Fruit fly (Drosophila melanogaster) whole organism, embryonic: ENCODE results near the gene Syt14.

Experiments used
- BtbVII ChIP-seq: fragments of 200-800 bp; sonication (Bioruptor generic); optimal IDR thresholded peaks from 3 replicates; lab custom pipeline; 2017; ENCODE audit warnings: missing biosample characterization, mild to moderate bottlenecking, missing genetic modification characterization
- CG10543 ChIP-seq: fragments of 200-800 bp; sonication (Bioruptor generic); optimal IDR thresholded peaks from 3 replicates; lab custom pipeline; 2017; ENCODE audit warnings: missing biosample characterization, mild to moderate bottlenecking, missing genetic modification characterization, moderate library complexity
- CG12659 ChIP-seq: fragments of 200-800 bp; sonication (Bioruptor generic); optimal IDR thresholded peaks from 3 replicates; lab custom pipeline; 2017; ENCODE audit warnings: mild to moderate bottlenecking, missing biosample characterization, missing genetic modification reagents, missing genetic modification characterization
- CG12942 ChIP-seq: fragments of 200-800 bp; sonication (Bioruptor generic); optimal IDR thresholded peaks from 3 replicates; lab custom pipeline; 2016; ENCODE audit warnings: missing biosample characterization, missing genetic modification characterization
- CG14050 ChIP-seq: fragments of 200-800 bp; sonication (Bioruptor generic); IDR thresholded peaks from 3 replicates; pipeline ENCODE4 v1.3.6; 2022; ENCODE audit warnings: missing biosample characterization, missing genetic modification characterization
- CG14667 ChIP-seq: fragments of 200-800 bp; sonication (Bioruptor generic); IDR thresholded peaks from 2 replicates; pipeline ENCODE4 v1.3.6; 2022; ENCODE audit warnings: missing biosample characterization, missing genetic modification characterization
- CG15696 ChIP-seq: fragments of 200-800 bp; sonication (Bioruptor generic); optimal IDR thresholded peaks from 2 replicates; lab custom pipeline; 2019; ENCODE audit warnings: missing biosample characterization, mild to moderate bottlenecking, missing genetic modification characterization, moderate library complexity
- CG1603 ChIP-seq: fragments of 200-800 bp; sonication (Bioruptor generic); optimal IDR thresholded peaks from 2 replicates; lab custom pipeline; 2019; ENCODE audit warnings: missing biosample characterization, mild to moderate bottlenecking, missing genetic modification characterization, moderate library complexity
- CG16779 ChIP-seq: fragments of 200-800 bp; sonication (Bioruptor generic); IDR thresholded peaks from 2 replicates; pipeline ENCODE4 v1.3.6; 2022; ENCODE audit warnings: missing biosample characterization, missing genetic modification characterization
- CG17361 ChIP-seq: fragments of 200-800 bp; sonication (Bioruptor generic); IDR thresholded peaks from 3 replicates; pipeline ENCODE4 v1.3.6; 2022; ENCODE audit warnings: missing biosample characterization, missing genetic modification characterization
- CG17385 ChIP-seq: fragments of 200-800 bp; sonication (Bioruptor generic); optimal IDR thresholded peaks from 3 replicates; lab custom pipeline; 2018; ENCODE audit warnings: missing biosample characterization, mild to moderate bottlenecking, missing genetic modification characterization
- CG17912 ChIP-seq: fragments of 200-800 bp; sonication (Bioruptor generic); optimal IDR thresholded peaks from 2 replicates; lab custom pipeline; 2018; ENCODE audit warnings: missing biosample characterization, mild to moderate bottlenecking, missing genetic modification characterization
- CG30020 ChIP-seq: fragments of 200-800 bp; optimal IDR thresholded peaks from 2 replicates; lab custom pipeline; 2019; ENCODE audit warnings: missing biosample characterization, mild to moderate bottlenecking, missing genetic modification characterization, moderate library complexity
- CG31365 ChIP-seq: fragments of 200-800 bp; sonication (Bioruptor generic); optimal IDR thresholded peaks from 2 replicates; lab custom pipeline; 2018; ENCODE audit warnings: missing biosample characterization, mild to moderate bottlenecking, missing genetic modification characterization
- CG31441 ChIP-seq: fragments of 200-800 bp; sonication (Bioruptor generic); IDR thresholded peaks from 2 replicates; pipeline ENCODE4 v1.3.6; 2022; ENCODE audit warnings: missing biosample characterization, missing genetic modification characterization
- CG3163 ChIP-seq: fragments of 200-800 bp; sonication (Bioruptor generic); optimal IDR thresholded peaks from 3 replicates; lab custom pipeline; 2016; ENCODE audit warnings: missing biosample characterization, missing genetic modification characterization
- CG33213 ChIP-seq: fragments of 200-800 bp; sonication (Bioruptor generic); optimal IDR thresholded peaks from 3 replicates; lab custom pipeline; 2016; ENCODE audit warnings: missing biosample characterization, missing genetic modification characterization
- CG5953 ChIP-seq: fragments of 200-800 bp; sonication (Bioruptor generic); IDR thresholded peaks from 2 replicates; pipeline ENCODE4 v1.3.6; 2022; ENCODE audit warnings: missing biosample characterization, missing genetic modification characterization
- CG8359 ChIP-seq: fragments of 200-800 bp; sonication (Bioruptor generic); optimal IDR thresholded peaks from 2 replicates; lab custom pipeline; 2017; ENCODE audit warnings: missing biosample characterization, mild to moderate bottlenecking, missing genetic modification characterization, borderline replicate concordance
- CG8388 ChIP-seq: fragments of 200-800 bp; sonication (Bioruptor generic); optimal IDR thresholded peaks from 2 replicates; lab custom pipeline; 2019; ENCODE audit warnings: missing biosample characterization, mild to moderate bottlenecking, missing genetic modification characterization, moderate library complexity
- Dek ChIP-seq: fragments of 200-800 bp; sonication (Bioruptor generic); optimal IDR thresholded peaks from 3 replicates; lab custom pipeline; 2019; ENCODE audit warnings: missing biosample characterization, mild to moderate bottlenecking, missing genetic modification characterization, moderate library complexity
- Dip3 ChIP-seq: fragments of 200-800 bp; sonication (Bioruptor generic); optimal IDR thresholded peaks from 3 replicates; lab custom pipeline; 2016; ENCODE audit warnings: missing biosample characterization, missing genetic modification characterization
- HLH4C ChIP-seq: fragments of 200-800 bp; sonication (Bioruptor generic); IDR thresholded peaks from 3 replicates; pipeline ENCODE4 v1.3.6; 2022; ENCODE audit warnings: missing biosample characterization, missing genetic modification characterization; ENCODE audit not compliant: partially characterized antibody
- Hand ChIP-seq: fragments of 200-800 bp; sonication (Bioruptor generic); optimal IDR thresholded peaks from 2 replicates; lab custom pipeline; 2017; ENCODE audit warnings: mild to moderate bottlenecking, missing biosample characterization, missing genetic modification reagents, missing genetic modification characterization
- MESR4 ChIP-seq: fragments of 200-800 bp; sonication (Bioruptor generic); optimal IDR thresholded peaks from 2 replicates; lab custom pipeline; 2018; ENCODE audit warnings: missing biosample characterization, mild to moderate bottlenecking, missing genetic modification characterization, moderate library complexity
- Nf-YC ChIP-seq: fragments of 200-800 bp; optimal IDR thresholded peaks from 3 replicates; lab custom pipeline; 2019; ENCODE audit warnings: missing biosample characterization, mild to moderate bottlenecking, missing genetic modification characterization, moderate library complexity
- Ssrp ChIP-seq: fragments of 200-800 bp; sonication (Bioruptor generic); optimal IDR thresholded peaks from 2 replicates; lab custom pipeline; 2018; ENCODE audit warnings: missing biosample characterization, mild to moderate bottlenecking, missing genetic modification characterization, moderate library complexity
- Xbp1 ChIP-seq: fragments of 200-800 bp; sonication (Bioruptor generic); optimal IDR thresholded peaks from 3 replicates; lab custom pipeline; 2016; ENCODE audit warnings: missing biosample characterization, mild to moderate bottlenecking, missing genetic modification characterization
- ac ChIP-seq: fragments of 200-800 bp; sonication (Bioruptor generic); optimal IDR thresholded peaks from 3 replicates; lab custom pipeline; 2017; ENCODE audit warnings: missing biosample characterization, mild to moderate bottlenecking, missing genetic modification characterization
- ato ChIP-seq: fragments of 200-800 bp; sonication (Bioruptor generic); IDR thresholded peaks from 2 replicates; pipeline ENCODE4 v1.3.6; 2022; ENCODE audit warnings: missing biosample characterization, missing genetic modification characterization; ENCODE audit not compliant: partially characterized antibody
- bab2 ChIP-seq: fragments of 200-800 bp; sonication (Bioruptor generic); optimal IDR thresholded peaks from 2 replicates; lab custom pipeline; 2016; ENCODE audit warnings: missing biosample characterization, missing genetic modification characterization
- bbx ChIP-seq: fragments of 200-800 bp; sonication (Bioruptor generic); IDR thresholded peaks from 2 replicates; pipeline ENCODE4 v1.3.6; 2022; ENCODE audit warnings: missing biosample characterization, missing genetic modification characterization; ENCODE audit not compliant: partially characterized antibody
- cwo ChIP-seq: fragments of 200-800 bp; sonication (Bioruptor generic); optimal IDR thresholded peaks from 3 replicates; lab custom pipeline; 2017; ENCODE audit warnings: missing biosample characterization, missing genetic modification characterization, mild to moderate bottlenecking, moderate library complexity, missing genetic modification reagents
- dm ChIP-seq: fragments of 200-800 bp; sonication (Bioruptor generic); optimal IDR thresholded peaks from 3 replicates; lab custom pipeline; 2016; ENCODE audit warnings: missing biosample characterization, missing genetic modification characterization
- dmrt11E ChIP-seq: fragments of 200-800 bp; sonication (Bioruptor generic); optimal IDR thresholded peaks from 3 replicates; lab custom pipeline; 2018; ENCODE audit warnings: missing biosample characterization, mild to moderate bottlenecking, missing genetic modification characterization, moderate library complexity
- dpn ChIP-seq, 2 experiments: fragments of 200-800 bp; sonication (Bioruptor generic); optimal IDR thresholded peaks; 3 replicates each; lab custom pipeline; 2016; ENCODE audit warnings: missing biosample characterization in 2 of 2, missing genetic modification characterization in 2 of 2
- emc ChIP-seq: fragments of 200-800 bp; sonication (Bioruptor generic); optimal IDR thresholded peaks from 2 replicates; lab custom pipeline; 2016; ENCODE audit warnings: missing biosample characterization, missing genetic modification characterization
- esg ChIP-seq: fragments of 200-800 bp; sonication (Bioruptor generic); conservative IDR thresholded peaks from 2 replicates; pipeline ENCODE4 v1.3.6; 2022; ENCODE audit warnings: missing biosample characterization, missing genetic modification characterization
- grau ChIP-seq: fragments of 200-800 bp; optimal IDR thresholded peaks from 3 replicates; lab custom pipeline; 2019; ENCODE audit warnings: missing biosample characterization, mild to moderate bottlenecking, missing genetic modification characterization, moderate library complexity
- ham ChIP-seq: fragments of 200-800 bp; sonication (Bioruptor generic); IDR thresholded peaks from 2 replicates; pipeline ENCODE4 v1.3.6; 2022; ENCODE audit warnings: missing biosample characterization, missing genetic modification characterization
- ken ChIP-seq: fragments of 200-800 bp; sonication (Bioruptor generic); IDR thresholded peaks from 3 replicates; pipeline ENCODE4 v1.3.6; 2022; ENCODE audit warnings: missing biosample characterization, missing genetic modification characterization
- nau ChIP-seq: fragments of 200-800 bp; sonication (Bioruptor generic); optimal IDR thresholded peaks from 3 replicates; lab custom pipeline; 2017; ENCODE audit warnings: missing biosample characterization, mild to moderate bottlenecking, missing genetic modification characterization, missing genetic modification reagents
- nom ChIP-seq: fragments of 200-800 bp; sonication (Bioruptor generic); optimal IDR thresholded peaks from 2 replicates; lab custom pipeline; 2017; ENCODE audit warnings: missing biosample characterization, missing genetic modification characterization, mild to moderate bottlenecking, moderate library complexity, missing genetic modification reagents
- odd ChIP-seq: fragments of 200-800 bp; sonication (Bioruptor generic); optimal IDR thresholded peaks from 2 replicates; lab custom pipeline; 2017; ENCODE audit warnings: missing biosample characterization, mild to moderate bottlenecking, missing genetic modification characterization
- pb ChIP-seq: fragments of 200-800 bp; sonication (Bioruptor generic); optimal IDR thresholded peaks from 3 replicates; lab custom pipeline; 2016; ENCODE audit warnings: missing biosample characterization, missing genetic modification characterization
- psq ChIP-seq: fragments of 200-800 bp; sonication (Bioruptor generic); optimal IDR thresholded peaks from 2 replicates; lab custom pipeline; 2017; ENCODE audit warnings: missing biosample characterization, missing genetic modification characterization
- scrt ChIP-seq: fragments of 200-800 bp; sonication (Bioruptor generic); optimal IDR thresholded peaks from 2 replicates; lab custom pipeline; 2018; ENCODE audit warnings: missing biosample characterization, mild to moderate bottlenecking, missing genetic modification characterization, moderate library complexity
- sd ChIP-seq: fragments of 200-800 bp; sonication (Bioruptor generic); optimal IDR thresholded peaks from 3 replicates; lab custom pipeline; 2018; ENCODE audit warnings: missing biosample characterization, mild to moderate bottlenecking, missing genetic modification characterization, moderate library complexity
- sim ChIP-seq: fragments of 200-800 bp; sonication (Bioruptor generic); IDR thresholded peaks from 2 replicates; pipeline ENCODE4 v1.3.6; 2022; ENCODE audit warnings: missing biosample characterization, missing genetic modification characterization
- slbo ChIP-seq: fragments of 200-800 bp; sonication (Bioruptor generic); IDR thresholded peaks from 2 replicates; pipeline ENCODE4 v1.3.6; 2022; ENCODE audit warnings: missing biosample characterization, missing genetic modification characterization

Syt14 gene

dm6 chr3R:4337580-4337979 is 18.7 kb upstream of the Syt14 start, which contains the start of the genes Skp2 and CG1103 (continued):
- TF ChIP-seq scrt (GFP tag; lab: Kevin White, UChicago), result no peak
- TF ChIP-seq BtbVII (GFP tag; lab: Kevin White, UChicago), result no peak
- peak; percentile 74 for TF ChIP-seq CG1603 (tag; lab: Kevin White, UChicago)
- TF ChIP-seq Ssrp (tag; lab: Kevin White, UChicago), result no peak
- no peak for TF ChIP-seq ken (GFP tag; lab: Robert Waterston, UW)
- peak; percentile 27; the same call in 1 of the 2 replicates for TF ChIP-seq bbx (GFP tag; lab: Robert Waterston, UW)
- TF ChIP-seq Xbp1 (GFP tag; lab: Kevin White, UChicago), result no peak
- TF ChIP-seq dm (GFP tag; lab: Kevin White, UChicago), result peak; percentile 16
- TF ChIP-seq CG12942 (GFP tag; lab: Kevin White, UChicago), result no peak
- peak; percentile 36 for TF ChIP-seq Nf-YC
- TF ChIP-seq CG17361 (GFP tag; lab: Robert Waterston, UW), result no peak; the same call in 2 of the 3 replicates
- no peak for TF ChIP-seq CG16779 (GFP tag; lab: Robert Waterston, UW)
- no peak for TF ChIP-seq CG14050 (GFP tag; lab: Robert Waterston, UW)
- no peak for TF ChIP-seq CG10543 (GFP tag; lab: Kevin White, UChicago)
- no peak for TF ChIP-seq cwo (GFP tag; lab: Kevin White, UChicago)
- peak; percentile 56 for TF ChIP-seq Dip3 (GFP tag; lab: Kevin White, UChicago)
- no peak for TF ChIP-seq CG14667 (GFP tag; lab: Robert Waterston, UW)
- no peak for TF ChIP-seq CG17385 (GFP tag; lab: Kevin White, UChicago)
- TF ChIP-seq sim (GFP tag; lab: Robert Waterston, UW), result no peak
- TF ChIP-seq CG33213, result peak; percentile 26
- no peak for TF ChIP-seq psq
- no peak for TF ChIP-seq CG8388 (GFP tag; lab: Kevin White, UChicago)
- no peak for TF ChIP-seq grau (tag; lab: Kevin White, UChicago)
- TF ChIP-seq dmrt11E (tag; lab: Kevin White, UChicago), result no peak
- no peak for TF ChIP-seq ham (GFP tag; lab: Robert Waterston, UW)
- TF ChIP-seq CG15696, result no peak
- no peak for TF ChIP-seq nom
- TF ChIP-seq CG3163 (GFP tag; lab: Kevin White, UChicago), result peak; percentile 9
- TF ChIP-seq ac (GFP tag; lab: Kevin White, UChicago), result no peak
- peak; percentile 71 for TF ChIP-seq CG30020 (tag; lab: Kevin White, UChicago)
- no peak for TF ChIP-seq sd (tag; lab: Kevin White, UChicago)
- TF ChIP-seq MESR4 (GFP tag; lab: Kevin White, UChicago), result peak; percentile 79
- no peak for TF ChIP-seq CG31441 (GFP tag; lab: Robert Waterston, UW)
- TF ChIP-seq odd (GFP tag; lab: Kevin White, UChicago), result no peak
- TF ChIP-seq Hand (GFP tag; lab: Kevin White, UChicago), result no peak
- peak; percentile 46; the same call in 1 of the 3 replicates for TF ChIP-seq HLH4C (GFP tag; lab: Robert Waterston, UW)
- TF ChIP-seq pb (GFP tag; lab: Kevin White, UChicago), result no peak
- TF ChIP-seq CG5953 (GFP tag; lab: Robert Waterston, UW), result no peak
- peak; percentile 62 for TF ChIP-seq CG12659 (GFP tag; lab: Kevin White, UChicago)
- TF ChIP-seq CG31365 (tag; lab: Kevin White, UChicago), result no peak
- TF ChIP-seq Dek, result no peak
- TF ChIP-seq nau (GFP tag; lab: Kevin White, UChicago), result no peak
- peak; percentile 13 to 16 for TF ChIP-seq dpn (GFP tag; optimal IDR thresholded peaks at IDR 0.05; lab: Kevin White, UChicago)
- TF ChIP-seq ato, result peak; percentile 43; the same call in 1 of the 2 replicates
- no peak for TF ChIP-seq CG17912 (GFP tag; lab: Kevin White, UChicago)
- no peak for TF ChIP-seq emc
- no peak for TF ChIP-seq bab2
- TF ChIP-seq esg (GFP tag; lab: Robert Waterston, UW), result no peak
- no peak for TF ChIP-seq CG8359 (GFP tag; lab: Kevin White, UChicago)
- TF ChIP-seq slbo (GFP tag; lab: Robert Waterston, UW), result no peak
